Worm (Caenorhabditis elegans): ENCODE measurements around the gene Y55F3BR.6.
"Not testable (repeated sequence)": the region's sequence is repeated elsewhere in the genome, so short reads cannot be mapped to it uniquely, and the experiment has no call there.

DNA sequence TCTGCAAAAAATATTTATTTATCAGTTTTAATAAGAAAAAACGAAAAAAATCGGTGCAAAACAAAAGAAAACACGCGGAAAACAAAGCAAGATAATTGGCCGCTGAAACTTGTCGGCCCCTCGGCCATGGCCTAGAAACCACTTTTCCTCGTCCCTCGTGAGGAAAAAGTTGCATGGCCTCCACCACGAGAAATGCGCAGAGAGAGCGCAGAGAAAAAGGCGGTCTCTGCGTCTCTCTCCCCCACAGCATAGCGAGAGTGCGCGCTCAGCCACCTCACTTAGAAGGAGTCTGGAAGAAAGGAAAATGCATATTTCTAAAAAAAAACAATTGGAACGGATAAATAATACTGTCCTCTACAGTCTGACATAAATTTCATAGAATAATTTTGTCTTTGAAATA lies 28.6 kb downstream of the Y55F3BR.6 start:
- TF ChIP-seq pha-4 (tag; optimal IDR thresholded peaks at IDR 0.05); hlh-6 (tag; optimal IDR thresholded peaks at IDR 0.05); zip-5 (tag; optimal IDR thresholded peaks at IDR 0.05); ceh-14 (tag; optimal IDR thresholded peaks at IDR 0.05); hlh-8 (tag; optimal IDR thresholded peaks at IDR 0.05); C38D4.7 (GFP tag; optimal IDR thresholded peaks at IDR 0.05); syd-9 (tag; optimal IDR thresholded peaks at IDR 0.05); ceh-18 (tag; optimal IDR thresholded peaks at IDR 0.05); fkh-10 (GFP tag; optimal IDR thresholded peaks at IDR 0.05); ceh-9 (tag; optimal IDR thresholded peaks at IDR 0.05): not testable (repeated sequence)
